Worm (Caenorhabditis elegans) whole organism, midembryonic: ENCODE results near the gene F47D12.6.

Source experiments
- T22C8.4 ChIP-seq: fragments of 200-800 bp; sonication (Bioruptor generic); IDR thresholded peaks from 2 replicates; pipeline ENCODE4 v1.3.6; 2022; ENCODE audit warnings: missing genetic modification characterization, missing compliant biosample characterization
- cog-1 ChIP-seq: sonication (generic microtip); optimal IDR thresholded peaks from 2 replicates; lab custom pipeline; 2016; ENCODE audit warnings: missing genetic modification characterization, missing compliant biosample characterization
- flt-1 ChIP-seq: fragments of 200-800 bp; sonication (Bioruptor generic); IDR thresholded peaks from 2 replicates; pipeline ENCODE4 v1.3.6; 2022; ENCODE audit warnings: missing genetic modification characterization, missing compliant biosample characterization
- klf-2 ChIP-seq: fragments of 200-800 bp; sonication (Bioruptor generic); conservative IDR thresholded peaks from 2 replicates; pipeline ENCODE4 v1.3.6; 2022; ENCODE audit warnings: missing genetic modification reagents, missing genetic modification characterization, missing compliant biosample characterization
- med-1 ChIP-seq: sonication (generic microtip); optimal IDR thresholded peaks from 2 replicates; lab custom pipeline; 2017; ENCODE audit warnings: missing genetic modification characterization, mild to moderate bottlenecking, missing compliant biosample characterization, antibody characterized with exemption, missing genetic modification reagents; ENCODE audit not compliant: insufficient read depth
- ref-1 ChIP-seq: fragments of 200-800 bp; sonication (Bioruptor generic); conservative IDR thresholded peaks from 2 replicates; pipeline ENCODE4 v1.3.6; 2022; ENCODE audit warnings: missing genetic modification reagents, missing genetic modification characterization, missing compliant biosample characterization
- tab-1 ChIP-seq: fragments of 200-800 bp; sonication (Bioruptor generic); IDR thresholded peaks from 2 replicates; pipeline ENCODE4 v1.3.6; 2022; ENCODE audit warnings: missing genetic modification characterization, missing compliant biosample characterization
- ztf-23 ChIP-seq: fragments of 200-800 bp; sonication (Bioruptor generic); IDR thresholded peaks from 2 replicates; pipeline ENCODE4 v1.3.6; 2022; ENCODE audit warnings: missing genetic modification reagents, missing genetic modification characterization, missing compliant biosample characterization
- ztf-29 ChIP-seq: fragments of 200-800 bp; sonication (Bioruptor generic); IDR thresholded peaks from 2 replicates; pipeline ENCODE4 v1.3.6; 2022; ENCODE audit warnings: missing genetic modification reagents, missing genetic modification characterization, missing compliant biosample characterization

Gene F47D12.6

ce11 chrIII:6283024-6283423, 4.1 kb downstream of the F47D12.6 start:
- TF ChIP-seq T22C8.4 (GFP tag; lab: Robert Waterston, UW) (peak; percentile 36; the same call in 1 of the 2 replicates), med-1 (no peak)

ce11 chrIII:6280070-6280596, 7.0 kb downstream of the F47D12.6 start, which contains the start of gene hmg-1.2:
TSS of gene hmg-1.2 (plus strand) at chrIII:6280380.
- TF ChIP-seq ztf-23 (GFP tag; lab: Robert Waterston, UW), result no peak
- TF ChIP-seq ztf-29, result no peak
- TF ChIP-seq tab-1, result no peak
- no peak for TF ChIP-seq ref-1 (GFP tag; lab: Robert Waterston, UW)
- TF ChIP-seq cog-1, result peak; percentile 74
- no peak for TF ChIP-seq klf-2 (GFP tag; lab: Robert Waterston, UW)
- peak; percentile 49; the same call in 1 of the 2 replicates for TF ChIP-seq flt-1 (GFP tag; lab: Robert Waterston, UW)
- TF ChIP-seq med-1, result no peak
- TF ChIP-seq T22C8.4 (GFP tag; lab: Robert Waterston, UW), result no peak

ce11 chrIII:6279453-6279852, 7.6 kb downstream of the F47D12.6 start:
- TF ChIP-seq klf-2 (GFP tag; lab: Robert Waterston, UW) (no peak), ztf-23 (GFP tag; lab: Robert Waterston, UW) (no peak), cog-1 (no peak), ztf-29 (no peak), T22C8.4 (GFP tag; lab: Robert Waterston, UW) (no peak), tab-1 (no peak)

- TF ChIP-seq klf-2 (GFP tag; lab: Robert Waterston, UW) (no peak), ref-1 (GFP tag; lab: Robert Waterston, UW) (no peak), cog-1 (peak; percentile 6), T22C8.4 (GFP tag; lab: Robert Waterston, UW) (no peak)
These were observed 8.7 kb downstream of the F47D12.6 start, which contains the start of gene C18F10.7 for ce11 chrIII:6278301-6278827. TSS of gene C18F10.7 (minus strand) at chrIII:6278351.

- no peak for TF ChIP-seq ztf-29
- no peak for TF ChIP-seq ztf-23 (GFP tag; lab: Robert Waterston, UW)
- TF ChIP-seq med-1, result no peak
- TF ChIP-seq ref-1 (GFP tag; lab: Robert Waterston, UW), result no peak
- no peak for TF ChIP-seq T22C8.4 (GFP tag; lab: Robert Waterston, UW)
- no peak for TF ChIP-seq cog-1
These were observed 14.2 kb downstream of the F47D12.6 start, which contains the start of gene C18F10.2 for ce11 chrIII:6272868-6273267. TSS of gene C18F10.2 (plus strand) at chrIII:6273168.

ce11 chrIII:6270277-6270676, 16.8 kb downstream of the F47D12.6 start, which contains the start of gene srg-3:
TSS of gene srg-3 (minus strand) at chrIII:6270377.
- TF ChIP-seq tab-1 (no peak), flt-1 (GFP tag; lab: Robert Waterston, UW) (no peak), med-1 (no peak), cog-1 (no peak), klf-2 (GFP tag; lab: Robert Waterston, UW) (no peak), ref-1 (GFP tag; lab: Robert Waterston, UW) (no peak), ztf-23 (GFP tag; lab: Robert Waterston, UW) (no peak), ztf-29 (no peak), T22C8.4 (GFP tag; lab: Robert Waterston, UW) (no peak)

ce11 chrIII:6268061-6268460, 19.0 kb downstream of the F47D12.6 start, which contains the start of gene srg-7:
TSS of gene srg-7 (minus strand) at chrIII:6268161.
- TF ChIP-seq klf-2 (GFP tag; lab: Robert Waterston, UW), result no peak
- TF ChIP-seq med-1, result no peak
- no peak for TF ChIP-seq tab-1

- TF ChIP-seq tab-1 (no peak), klf-2 (GFP tag; lab: Robert Waterston, UW) (no peak), ztf-23 (GFP tag; lab: Robert Waterston, UW) (no peak), ztf-29 (no peak), flt-1 (GFP tag; lab: Robert Waterston, UW) (no peak), med-1 (no peak), T22C8.4 (GFP tag; lab: Robert Waterston, UW) (no peak), cog-1 (no peak), ref-1 (GFP tag; lab: Robert Waterston, UW) (no peak)
These were observed 21.2 kb downstream of the F47D12.6 start, which contains the start of gene srg-6 for ce11 chrIII:6265911-6266310. TSS of gene srg-6 (minus strand) at chrIII:6266011.

ce11 chrIII:6264447-6264846, 22.6 kb downstream of the F47D12.6 start, which contains the start of gene srg-5:
TSS of gene srg-5 (minus strand) at chrIII:6264547.
- TF ChIP-seq T22C8.4 (GFP tag; lab: Robert Waterston, UW) (no peak), med-1 (no peak), klf-2 (GFP tag; lab: Robert Waterston, UW) (no peak), tab-1 (no peak), ref-1 (GFP tag; lab: Robert Waterston, UW) (no peak), ztf-29 (no peak), flt-1 (GFP tag; lab: Robert Waterston, UW) (no peak), ztf-23 (GFP tag; lab: Robert Waterston, UW) (no peak), cog-1 (no peak)

ce11 chrIII:6261985-6262384, 25.1 kb downstream of the F47D12.6 start, which contains the start of gene srg-4:
TSS of gene srg-4 (minus strand) at chrIII:6262085.
- TF ChIP-seq ref-1 (GFP tag; lab: Robert Waterston, UW) (no peak), med-1 (no peak), ztf-29 (no peak), tab-1 (no peak), klf-2 (GFP tag; lab: Robert Waterston, UW) (no peak), T22C8.4 (GFP tag; lab: Robert Waterston, UW) (no peak)

- TF ChIP-seq ztf-23 (GFP tag; lab: Robert Waterston, UW), result no peak
- no peak for TF ChIP-seq T22C8.4 (GFP tag; lab: Robert Waterston, UW)
- no peak for TF ChIP-seq ztf-29
- TF ChIP-seq med-1, result no peak
- TF ChIP-seq cog-1, result no peak
- TF ChIP-seq tab-1, result no peak
- TF ChIP-seq ref-1 (GFP tag; lab: Robert Waterston, UW), result no peak
- TF ChIP-seq flt-1 (GFP tag; lab: Robert Waterston, UW), result no peak
- no peak for TF ChIP-seq klf-2 (GFP tag; lab: Robert Waterston, UW)
These were observed 27.0 kb downstream of the F47D12.6 start, which contains the start of gene srg-2 for ce11 chrIII:6260115-6260514. TSS of gene srg-2 (minus strand) at chrIII:6260215.
